Worm (Caenorhabditis elegans) whole organism, L1 larva: ENCODE results near the gene ncx-1.
A peak's percentile ranks its signal among the peaks of the same experiment; 100 is the strongest.

Experiments used
- ceh-82 ChIP-seq, 3 experiments: fragments of 150-350 bp in 1 of 3; sonication (generic microtip) in 2 of 3; optimal IDR thresholded peaks; 2 replicates each; lab custom pipeline; 2014 to 2017; ENCODE audit warnings: missing biosample characterization in 3 of 3, missing genetic modification characterization in 3 of 3
- ceh-88 ChIP-seq: fragments of 200-800 bp; sonication (Bioruptor generic); IDR thresholded peaks from 2 replicates; pipeline ENCODE4 v1.3.6; 2022; ENCODE audit warnings: missing genetic modification characterization, missing compliant biosample characterization
- lin-13 ChIP-seq: fragments of 150-350 bp; optimal IDR thresholded peaks from 2 replicates; lab custom pipeline; 2014; ENCODE audit warnings: missing biosample characterization, missing genetic modification reagents, missing genetic modification characterization

- peak in 1 of 3 experiments; percentile 20 for TF ChIP-seq ceh-82 (tag; optimal IDR thresholded peaks at IDR 0.05; lab: Kevin White, UChicago)
- no peak for TF ChIP-seq ceh-88 (GFP tag; lab: Robert Waterston, UW)
- no peak for TF ChIP-seq lin-13 (GFP tag; lab: Kevin White, UChicago)
These were observed 29.7 kb downstream of the ncx-1 start, which contains the start of the genes dcs-1 and sec-23 for ce11 chrV:20090698-20091313.
